Worm (Caenorhabditis elegans): Measurements from ENCODE around the gene trap-2.

ce11 chrX:727737-728136 lies 40.1 kb downstream of the trap-2 start:
- TF ChIP-seq nhr-76 (tag; optimal IDR thresholded peaks at IDR 0.05) (no peak), ceh-88 (GFP tag; IDR thresholded peaks at IDR 0.05) (no peak), C16A3.4 (tag; optimal IDR thresholded peaks at IDR 0.05) (peak; percentile 22), mdl-1 (tag; optimal IDR thresholded peaks at IDR 0.05) (peak in 1 of 2 experiments; percentile 48), sup-37 (GFP tag; optimal IDR thresholded peaks at IDR 0.05) (no peak), elt-3 (tag; optimal IDR thresholded peaks at IDR 0.05) (peak in 1 of 6 experiments; percentile 9), nhr-11 (tag; optimal IDR thresholded peaks at IDR 0.05) (no peak), isw-1 (GFP tag; IDR thresholded peaks at IDR 0.05) (peak; percentile 13; the same call in 1 of the 2 replicates)
